Fruit fly (Drosophila melanogaster) whole organism, embryonic: ENCODE measurements around the gene SrpRbeta.

ENCODE experiments used
- Aef1 ChIP-seq: fragments of 200-800 bp; sonication (Bioruptor generic); IDR thresholded peaks from 3 replicates; pipeline ENCODE4 v1.3.6; 2022; ENCODE audit warnings: missing biosample characterization, missing genetic modification characterization
- Bgb ChIP-seq: fragments of 200-800 bp; sonication (Bioruptor generic); IDR thresholded peaks from 2 replicates; pipeline ENCODE4 v1.3.6; 2022; ENCODE audit warnings: missing biosample characterization, missing genetic modification characterization; ENCODE audit not compliant: partially characterized antibody
- CG12744 ChIP-seq: fragments of 200-800 bp; sonication (Bioruptor generic); optimal IDR thresholded peaks from 2 replicates; lab custom pipeline; 2016; ENCODE audit warnings: missing biosample characterization, missing genetic modification characterization
- CG13424 ChIP-seq: fragments of 200-800 bp; sonication (Bioruptor generic); optimal IDR thresholded peaks from 2 replicates; lab custom pipeline; 2019; ENCODE audit warnings: missing biosample characterization, mild to moderate bottlenecking, missing genetic modification characterization, moderate library complexity
- CG13775 ChIP-seq: fragments of 200-800 bp; sonication (Bioruptor generic); optimal IDR thresholded peaks from 3 replicates; lab custom pipeline; 2017; ENCODE audit warnings: missing biosample characterization, mild to moderate bottlenecking, missing genetic modification characterization
- CG17359 ChIP-seq: fragments of 200-800 bp; sonication (Bioruptor generic); optimal IDR thresholded peaks from 3 replicates; lab custom pipeline; 2018; ENCODE audit warnings: missing biosample characterization, mild to moderate bottlenecking, missing genetic modification characterization, moderate library complexity
- CG17829 ChIP-seq: fragments of 200-800 bp; optimal IDR thresholded peaks from 2 replicates; lab custom pipeline; 2019; ENCODE audit warnings: missing biosample characterization, mild to moderate bottlenecking, missing genetic modification characterization, moderate library complexity
- CG30403 ChIP-seq: fragments of 200-800 bp; sonication (Bioruptor generic); optimal IDR thresholded peaks from 3 replicates; lab custom pipeline; 2016; ENCODE audit warnings: missing biosample characterization, missing genetic modification characterization
- CG8281 ChIP-seq: fragments of 200-800 bp; sonication (Bioruptor generic); optimal IDR thresholded peaks from 2 replicates; lab custom pipeline; 2018; ENCODE audit warnings: missing biosample characterization, mild to moderate bottlenecking, missing genetic modification characterization, moderate library complexity
- CG8388 ChIP-seq: fragments of 200-800 bp; sonication (Bioruptor generic); optimal IDR thresholded peaks from 2 replicates; lab custom pipeline; 2019; ENCODE audit warnings: missing biosample characterization, mild to moderate bottlenecking, missing genetic modification characterization, moderate library complexity
- CHES-1-like ChIP-seq: fragments of 200-800 bp; sonication (Bioruptor generic); optimal IDR thresholded peaks from 2 replicates; lab custom pipeline; 2016; ENCODE audit warnings: missing biosample characterization, missing genetic modification characterization
- D19B ChIP-seq: fragments of 200-800 bp; sonication (Bioruptor generic); optimal IDR thresholded peaks from 2 replicates; lab custom pipeline; 2017; ENCODE audit warnings: missing biosample characterization, mild to moderate bottlenecking, missing genetic modification characterization
- Doc3 ChIP-seq: fragments of 200-800 bp; sonication (Bioruptor generic); IDR thresholded peaks from 3 replicates; pipeline ENCODE4 v1.3.6; 2022; ENCODE audit warnings: missing biosample characterization, missing genetic modification characterization; ENCODE audit not compliant: partially characterized antibody
- Hand ChIP-seq: fragments of 200-800 bp; sonication (Bioruptor generic); optimal IDR thresholded peaks from 2 replicates; lab custom pipeline; 2017; ENCODE audit warnings: mild to moderate bottlenecking, missing biosample characterization, missing genetic modification reagents, missing genetic modification characterization
- Hmr ChIP-seq: fragments of 200-800 bp; sonication (Bioruptor generic); optimal IDR thresholded peaks from 3 replicates; lab custom pipeline; 2017; ENCODE audit warnings: mild to moderate bottlenecking, missing biosample characterization, missing genetic modification reagents, missing genetic modification characterization
- Hr51 ChIP-seq, 2 experiments: fragments of 200-800 bp; sonication (Bioruptor generic); optimal IDR thresholded peaks; 2 replicates in 1 of 2; 3 replicates in 1 of 2; lab custom pipeline; 2016 to 2018; ENCODE audit warnings: missing biosample characterization in 2 of 2, missing genetic modification characterization in 2 of 2, mild to moderate bottlenecking in 1 of 2, moderate library complexity in 1 of 2
- Kr ChIP-seq: fragments of 200-800 bp; sonication (Bioruptor generic); optimal IDR thresholded peaks from 2 replicates; lab custom pipeline; 2017; ENCODE audit warnings: missing biosample characterization, mild to moderate bottlenecking, missing genetic modification characterization
- Neu2 ChIP-seq: fragments of 200-800 bp; sonication (Bioruptor generic); optimal IDR thresholded peaks from 3 replicates; lab custom pipeline; 2016; ENCODE audit warnings: missing biosample characterization, missing genetic modification characterization, borderline replicate concordance
- Nf-YB ChIP-seq: fragments of 200-800 bp; sonication (Bioruptor generic); optimal IDR thresholded peaks from 3 replicates; lab custom pipeline; 2019; ENCODE audit warnings: missing biosample characterization, mild to moderate bottlenecking, missing genetic modification characterization, moderate library complexity
- Poxn ChIP-seq: fragments of 200-800 bp; sonication (Bioruptor generic); IDR thresholded peaks from 2 replicates; pipeline ENCODE4 v1.3.6; 2022; ENCODE audit warnings: missing biosample characterization, missing genetic modification characterization
- Side ChIP-seq: fragments of 200-800 bp; sonication (Bioruptor generic); optimal IDR thresholded peaks from 2 replicates; lab custom pipeline; 2016; ENCODE audit warnings: missing biosample characterization, missing genetic modification characterization
- Sin3A ChIP-seq: fragments of >200 bp; optimal IDR thresholded peaks from 2 replicates; lab custom pipeline; 2018
- Sox100B ChIP-seq: fragments of 200-800 bp; sonication (Bioruptor generic); optimal IDR thresholded peaks from 3 replicates; lab custom pipeline; 2018; ENCODE audit warnings: missing biosample characterization, mild to moderate bottlenecking, missing genetic modification characterization
- Stat92E ChIP-seq, 3 experiments: fragments of >200 bp in 2 of 3; fragments of 200-800 bp in 1 of 3; sonication (Bioruptor generic) in 1 of 3; optimal IDR thresholded peaks; 2 replicates each; lab custom pipeline; 2017 to 2019; ENCODE audit warnings: missing biosample characterization in 3 of 3, missing genetic modification characterization in 3 of 3, mild to moderate bottlenecking in 1 of 3, moderate library complexity in 1 of 3
- ab ChIP-seq: fragments of 200-800 bp; sonication (Bioruptor generic); optimal IDR thresholded peaks from 2 replicates; lab custom pipeline; 2016; ENCODE audit warnings: missing biosample characterization, missing genetic modification characterization
- al ChIP-seq: fragments of 200-800 bp; sonication (Bioruptor generic); IDR thresholded peaks from 2 replicates; pipeline ENCODE4 v1.3.6; 2022; ENCODE audit warnings: missing biosample characterization, missing genetic modification characterization
- bigmax ChIP-seq: fragments of 200-800 bp; sonication (Bioruptor generic); optimal IDR thresholded peaks from 2 replicates; lab custom pipeline; 2018; ENCODE audit warnings: missing biosample characterization, mild to moderate bottlenecking, missing genetic modification characterization
- btn ChIP-seq: fragments of 200-800 bp; sonication (Bioruptor generic); optimal IDR thresholded peaks from 2 replicates; lab custom pipeline; 2016; ENCODE audit warnings: missing biosample characterization, missing genetic modification characterization
- chif ChIP-seq, 2 experiments: fragments of 200-800 bp; sonication (Bioruptor generic); optimal IDR thresholded peaks; 3 replicates each; lab custom pipeline; 2016; ENCODE audit warnings: missing biosample characterization in 2 of 2, missing genetic modification characterization in 2 of 2
- en ChIP-seq: fragments of 200-800 bp; sonication (Bioruptor generic); optimal IDR thresholded peaks from 2 replicates; lab custom pipeline; 2016; ENCODE audit warnings: missing biosample characterization, missing genetic modification characterization
- gt ChIP-seq: fragments of 200-800 bp; sonication (Bioruptor generic); IDR thresholded peaks from 2 replicates; pipeline ENCODE4 v1.3.6; 2022; ENCODE audit warnings: missing biosample characterization, missing genetic modification characterization
- lab ChIP-seq: fragments of 200-800 bp; sonication (Bioruptor generic); optimal IDR thresholded peaks from 3 replicates; lab custom pipeline; 2017; ENCODE audit warnings: missing biosample characterization, missing genetic modification characterization, mild to moderate bottlenecking, moderate library complexity, missing genetic modification reagents
- lola ChIP-seq, 3 experiments: fragments of >200 bp in 2 of 3; fragments of 200-800 bp in 1 of 3; sonication (Bioruptor generic) in 1 of 3; optimal IDR thresholded peaks; 2 replicates each; lab custom pipeline; 2017 to 2019; ENCODE audit warnings: missing biosample characterization in 3 of 3, missing genetic modification characterization in 3 of 3, mild to moderate bottlenecking in 1 of 3, moderate library complexity in 1 of 3
- nerfin-2 ChIP-seq: fragments of 200-800 bp; sonication (Bioruptor generic); IDR thresholded peaks from 2 replicates; pipeline ENCODE4 v1.3.6; 2022; ENCODE audit warnings: missing biosample characterization, missing genetic modification characterization; ENCODE audit not compliant: partially characterized antibody
- odd ChIP-seq: fragments of 200-800 bp; sonication (Bioruptor generic); optimal IDR thresholded peaks from 2 replicates; lab custom pipeline; 2017; ENCODE audit warnings: missing biosample characterization, mild to moderate bottlenecking, missing genetic modification characterization
- org-1 ChIP-seq: fragments of 200-800 bp; sonication (Bioruptor generic); optimal IDR thresholded peaks from 2 replicates; lab custom pipeline; 2017; ENCODE audit warnings: missing biosample characterization, missing genetic modification characterization
- pho ChIP-seq: fragments of 200-800 bp; sonication (Bioruptor generic); optimal IDR thresholded peaks from 2 replicates; lab custom pipeline; 2016; ENCODE audit warnings: missing biosample characterization, missing genetic modification characterization
- prd ChIP-seq, 3 experiments: fragments of >200 bp in 2 of 3; fragments of 200-800 bp in 1 of 3; sonication (Bioruptor generic) in 1 of 3; optimal IDR thresholded peaks in 2 of 3; IDR thresholded peaks in 1 of 3; 2 replicates in 2 of 3; 3 replicates in 1 of 3; pipeline versions ENCODE4 v1.3.6 to Lab custom; 2017 to 2022; ENCODE audit warnings: missing biosample characterization in 1 of 3, missing genetic modification characterization in 1 of 3
- repo ChIP-seq: fragments of 200-800 bp; sonication (Bioruptor generic); optimal IDR thresholded peaks from 2 replicates; lab custom pipeline; 2016; ENCODE audit warnings: missing biosample characterization, missing genetic modification characterization
- schlank ChIP-seq: fragments of 200-800 bp; sonication (Bioruptor generic); optimal IDR thresholded peaks from 2 replicates; lab custom pipeline; 2018; ENCODE audit warnings: missing biosample characterization, mild to moderate bottlenecking, missing genetic modification characterization
- sima ChIP-seq: fragments of 200-800 bp; sonication (Bioruptor generic); optimal IDR thresholded peaks from 2 replicates; lab custom pipeline; 2016; ENCODE audit warnings: missing biosample characterization, missing genetic modification characterization
- sisA ChIP-seq: fragments of 200-800 bp; sonication (Bioruptor generic); IDR thresholded peaks from 2 replicates; pipeline ENCODE4 v1.3.6; 2022; ENCODE audit warnings: missing biosample characterization, missing genetic modification characterization
- slbo ChIP-seq: fragments of 200-800 bp; sonication (Bioruptor generic); IDR thresholded peaks from 2 replicates; pipeline ENCODE4 v1.3.6; 2022; ENCODE audit warnings: missing biosample characterization, missing genetic modification characterization
- slp2 ChIP-seq: fragments of 200-800 bp; sonication (Bioruptor generic); optimal IDR thresholded peaks from 2 replicates; lab custom pipeline; 2016; ENCODE audit warnings: missing biosample characterization, missing genetic modification characterization
- tap ChIP-seq: fragments of 200-800 bp; optimal IDR thresholded peaks from 3 replicates; lab custom pipeline; 2019; ENCODE audit warnings: missing biosample characterization, mild to moderate bottlenecking, missing genetic modification characterization, moderate library complexity
- tll ChIP-seq, 2 experiments: fragments of 200-800 bp in 1 of 2; fragments of >200 bp in 1 of 2; sonication (Bioruptor generic) in 1 of 2; optimal IDR thresholded peaks; 2 replicates each; lab custom pipeline; 2017 to 2019; ENCODE audit warnings: missing biosample characterization in 2 of 2, missing genetic modification characterization in 2 of 2, mild to moderate bottlenecking in 1 of 2, moderate library complexity in 1 of 2
- tx ChIP-seq: fragments of 200-800 bp; sonication (Bioruptor generic); optimal IDR thresholded peaks from 2 replicates; lab custom pipeline; 2016; ENCODE audit warnings: missing biosample characterization, missing genetic modification characterization
- usp ChIP-seq: fragments of >200 bp; optimal IDR thresholded peaks from 2 replicates; lab custom pipeline; 2017; ENCODE audit warnings: missing biosample characterization, missing genetic modification characterization
- wdn ChIP-seq: fragments of 200-800 bp; sonication (Bioruptor generic); IDR thresholded peaks from 2 replicates; pipeline ENCODE4 v1.3.6; 2022; ENCODE audit warnings: missing biosample characterization, missing genetic modification characterization
- yki ChIP-seq: fragments of >200 bp; optimal IDR thresholded peaks from 3 replicates; lab custom pipeline; 2018

SrpRbeta gene

dm6 chr3L:8751262-8751661, 31.2 kb upstream of the SrpRbeta start (continued):
- no peak for TF ChIP-seq yki
- TF ChIP-seq wdn, result no peak
- no peak for TF ChIP-seq btn
- TF ChIP-seq D19B, result no peak
- TF ChIP-seq Stat92E (GFP tag; optimal IDR thresholded peaks at IDR 0.05; lab: Kevin White, UChicago), result no peak
- no peak for TF ChIP-seq bigmax (GFP tag; lab: Kevin White, UChicago)
- no peak for TF ChIP-seq en (GFP tag; lab: Kevin White, UChicago)
- no peak for TF ChIP-seq tll (GFP tag; optimal IDR thresholded peaks at IDR 0.05; lab: Kevin White, UChicago)
- TF ChIP-seq al (GFP tag; lab: Robert Waterston, UW), result no peak
- no peak for TF ChIP-seq Nf-YB (GFP tag; lab: Kevin White, UChicago)
- TF ChIP-seq tx (GFP tag; lab: Kevin White, UChicago), result no peak
- TF ChIP-seq CG12744 (GFP tag; lab: Kevin White, UChicago), result no peak
- no peak for TF ChIP-seq ab (GFP tag; lab: Kevin White, UChicago)
- TF ChIP-seq pho (GFP tag; lab: Kevin White, UChicago), result no peak
- TF ChIP-seq CG8388 (GFP tag; lab: Kevin White, UChicago), result peak; percentile 72
- TF ChIP-seq lola (GFP tag; optimal IDR thresholded peaks at IDR 0.05; lab: Kevin White, UChicago), result no peak
- TF ChIP-seq Aef1, result no peak
- TF ChIP-seq chif (GFP tag; optimal IDR thresholded peaks at IDR 0.05; lab: Kevin White, UChicago), result peak in 1 of 2 experiments; percentile 39
- peak; percentile 63 for TF ChIP-seq CG30403
- TF ChIP-seq CG13775, result peak; percentile 5
- TF ChIP-seq odd (GFP tag; lab: Kevin White, UChicago), result peak; percentile 20
- no peak for TF ChIP-seq prd (optimal IDR thresholded peaks at IDR 0.05; lab: Kevin White, UChicago)
- peak; percentile 48; the same call in 1 of the 3 replicates for TF ChIP-seq prd (GFP tag; IDR thresholded peaks at IDR 0.05; lab: Robert Waterston, UW)
- TF ChIP-seq repo (GFP tag; lab: Kevin White, UChicago), result no peak
- peak; percentile 73 for TF ChIP-seq sisA (GFP tag; lab: Robert Waterston, UW)
- TF ChIP-seq Bgb (GFP tag; lab: Robert Waterston, UW), result no peak
- TF ChIP-seq org-1, result peak; percentile 44
- peak; percentile 61 for TF ChIP-seq CG13424 (tag; lab: Kevin White, UChicago)
- TF ChIP-seq Doc3 (GFP tag; lab: Robert Waterston, UW), result no peak
- no peak for TF ChIP-seq CG17829 (tag; lab: Kevin White, UChicago)
- TF ChIP-seq Hr51 (GFP tag; optimal IDR thresholded peaks at IDR 0.05; lab: Kevin White, UChicago), result peak in 1 of 2 experiments; percentile 71
- no peak for TF ChIP-seq Hmr (GFP tag; lab: Kevin White, UChicago)
- no peak for TF ChIP-seq slp2 (GFP tag; lab: Kevin White, UChicago)
- TF ChIP-seq Hand, result no peak
- peak; percentile 58 for TF ChIP-seq Sox100B (GFP tag; lab: Kevin White, UChicago)
- no peak for TF ChIP-seq schlank
- TF ChIP-seq CG8281 (tag; lab: Kevin White, UChicago), result peak; percentile 4
- TF ChIP-seq tap, result peak; percentile 25
- peak; percentile 54 for TF ChIP-seq lab (GFP tag; lab: Kevin White, UChicago)
- no peak for TF ChIP-seq sima
- TF ChIP-seq Side, result no peak
- TF ChIP-seq gt, result no peak
- TF ChIP-seq Poxn, result no peak
- TF ChIP-seq Neu2 (GFP tag; lab: Kevin White, UChicago), result no peak
- TF ChIP-seq Kr (GFP tag; lab: Kevin White, UChicago), result no peak
- no peak for TF ChIP-seq Sin3A (lab: Kevin White, UChicago)
- peak; percentile 28; the same call in 1 of the 2 replicates for TF ChIP-seq slbo (GFP tag; lab: Robert Waterston, UW)
- no peak for TF ChIP-seq CHES-1-like (GFP tag; lab: Kevin White, UChicago)
- TF ChIP-seq nerfin-2 (GFP tag; lab: Robert Waterston, UW), result no peak
- TF ChIP-seq usp, result no peak
- peak; percentile 85 for TF ChIP-seq CG17359
